Fruit fly (Drosophila melanogaster): ENCODE results near the gene CG15169.

CG15169 gene

dm6 chr2L:18966844-18967243, 24.0 kb upstream of the CG15169 start (continued):
- peak; percentile 30 for TF ChIP-seq D19A (tag; optimal IDR thresholded peaks at IDR 0.05)
- no peak for TF ChIP-seq trem (tag; optimal IDR thresholded peaks at IDR 0.05)
- TF ChIP-seq CG7357 (GFP tag; IDR thresholded peaks at IDR 0.05): 0 out of 3 replicates have a peak, but pooled peaks have one; percentile 13
- no peak for TF ChIP-seq pho (GFP tag; optimal IDR thresholded peaks at IDR 0.05)
- TF ChIP-seq dati (GFP tag; IDR thresholded peaks at IDR 0.05): no peak; the same call in 1 of the 2 replicates
- TF ChIP-seq Bdp1 (GFP tag; optimal IDR thresholded peaks at IDR 0.05): no peak
- no peak for TF ChIP-seq Max (GFP tag; optimal IDR thresholded peaks at IDR 0.05)
- no peak for TF ChIP-seq Atf3 (GFP tag; optimal IDR thresholded peaks at IDR 0.05)
- peak; percentile 56 for TF ChIP-seq CG17829 (tag; optimal IDR thresholded peaks at IDR 0.05)
- TF ChIP-seq fd102C (GFP tag; optimal IDR thresholded peaks at IDR 0.05): no peak
- TF ChIP-seq CG17912 (GFP tag; optimal IDR thresholded peaks at IDR 0.05): no peak
- no peak for TF ChIP-seq Oaz (GFP tag; IDR thresholded peaks at IDR 0.05)
- TF ChIP-seq sima (GFP tag; optimal IDR thresholded peaks at IDR 0.05): no peak
- no peak for TF ChIP-seq CG12071 (GFP tag; optimal IDR thresholded peaks at IDR 0.05)
- TF ChIP-seq eve (GFP tag; optimal IDR thresholded peaks at IDR 0.05): no peak
- TF ChIP-seq nmo (GFP tag; optimal IDR thresholded peaks at IDR 0.05): no peak
- TF ChIP-seq sug (tag; optimal IDR thresholded peaks at IDR 0.05): peak; percentile 31
- no peak for TF ChIP-seq jumu (GFP tag; optimal IDR thresholded peaks at IDR 0.05)
- no peak for TF ChIP-seq CG2199 (GFP tag; IDR thresholded peaks at IDR 0.05)
- no peak for TF ChIP-seq CTCF (GFP tag; optimal IDR thresholded peaks at IDR 0.05)
- TF ChIP-seq Opbp (GFP tag; IDR thresholded peaks at IDR 0.05; ENCODE audit: partially characterized antibody): no peak
- TF ChIP-seq gro (GFP tag; optimal IDR thresholded peaks at IDR 0.05): no peak
- TF ChIP-seq Mrtf (GFP tag; IDR thresholded peaks at IDR 0.05): no peak
- no peak for TF ChIP-seq CG18476 (GFP tag; optimal IDR thresholded peaks at IDR 0.05)
- TF ChIP-seq CoRest (tag; optimal IDR thresholded peaks at IDR 0.05): peak; percentile 34
- no peak for TF ChIP-seq CG8944 (GFP tag; optimal IDR thresholded peaks at IDR 0.05)
- no peak for TF ChIP-seq CG33213 (GFP tag; optimal IDR thresholded peaks at IDR 0.05)
- TF ChIP-seq CG10147 (GFP tag; optimal IDR thresholded peaks at IDR 0.05): no peak
- TF ChIP-seq sens (GFP tag): no peak
- no peak for TF ChIP-seq slou (GFP tag; optimal IDR thresholded peaks at IDR 0.05)
- TF ChIP-seq Dip3 (GFP tag; optimal IDR thresholded peaks at IDR 0.05): no peak
- TF ChIP-seq CG15479 (GFP tag; optimal IDR thresholded peaks at IDR 0.05): no peak
- TF ChIP-seq CG4854 (GFP tag; optimal IDR thresholded peaks at IDR 0.05): no peak
- no peak for TF ChIP-seq kni (GFP tag; optimal IDR thresholded peaks at IDR 0.05)
- no peak for TF ChIP-seq CG2875 (GFP tag; optimal IDR thresholded peaks at IDR 0.05)
- no peak for TF ChIP-seq sqz (GFP tag; optimal IDR thresholded peaks at IDR 0.05)
- TF ChIP-seq CG10565 (GFP tag; optimal IDR thresholded peaks at IDR 0.05): no peak
- TF ChIP-seq CG15601 (tag; optimal IDR thresholded peaks at IDR 0.05): no peak
- TF ChIP-seq CG8478 (optimal IDR thresholded peaks at IDR 0.05): no peak
- TF ChIP-seq vvl (GFP tag; IDR thresholded peaks at IDR 0.05): peak; percentile 49
- peak; percentile 78 for TF ChIP-seq slbo (GFP tag; IDR thresholded peaks at IDR 0.05)
- TF ChIP-seq CG9932 (GFP tag; IDR thresholded peaks at IDR 0.05): peak; percentile 70
- TF ChIP-seq Six4 (GFP tag; optimal IDR thresholded peaks at IDR 0.05): no peak
- TF ChIP-seq HLH4C (GFP tag; IDR thresholded peaks at IDR 0.05; ENCODE audit: partially characterized antibody): no peak
- TF ChIP-seq CG1602 (GFP tag; optimal IDR thresholded peaks at IDR 0.05): no peak
- no peak for TF ChIP-seq Doc3 (GFP tag; IDR thresholded peaks at IDR 0.05; ENCODE audit: partially characterized antibody)
- no peak for TF ChIP-seq CG8359 (GFP tag; optimal IDR thresholded peaks at IDR 0.05; ENCODE audit: borderline replicate concordance)
- peak; percentile 31 for TF ChIP-seq Sox102F (GFP tag; optimal IDR thresholded peaks at IDR 0.05)
- no peak for TF ChIP-seq Myb (GFP tag; optimal IDR thresholded peaks at IDR 0.05)
- no peak for TF ChIP-seq CG12769 (tag; optimal IDR thresholded peaks at IDR 0.05)
- no peak for TF ChIP-seq CG31365 (tag; optimal IDR thresholded peaks at IDR 0.05)
- peak; percentile 11; the same call in 1 of the 3 replicates for TF ChIP-seq H15 (GFP tag; IDR thresholded peaks at IDR 0.05)
- no peak for TF ChIP-seq ems (GFP tag; optimal IDR thresholded peaks at IDR 0.05)

All from whole organism, embryonic.